Worm (Caenorhabditis elegans) whole organism, mixed stage, embryonic: ENCODE results near the gene srt-22.

Experiments used
- cnd-1 ChIP-seq: fragments of 200-800 bp; sonication (Bioruptor generic); optimal IDR thresholded peaks from 2 replicates; lab custom pipeline; 2018; ENCODE audit warnings: mild to moderate bottlenecking, missing genetic modification characterization, missing compliant biosample characterization
- flh-1 ChIP-seq: fragments of 200-800 bp; sonication (Bioruptor generic); optimal IDR thresholded peaks from 2 replicates; lab custom pipeline; 2018; ENCODE audit warnings: mild to moderate bottlenecking, missing genetic modification characterization, moderate library complexity, missing compliant biosample characterization
- nhr-237 ChIP-seq: fragments of 150-350 bp; optimal IDR thresholded peaks from 2 replicates; lab custom pipeline; 2014; ENCODE audit warnings: missing biosample characterization, missing genetic modification characterization

- TF ChIP-seq flh-1 (no peak), cnd-1 (no peak), nhr-237 (tag; lab: Kevin White, UChicago) (no peak)
Measured at ce11 chrV:15287856-15288255, 27.9 kb downstream of the srt-22 start, which contains the start of gene cyp-34A1.
